Fruit fly (Drosophila melanogaster) whole organism, embryonic: Measurements from ENCODE around the gene miple1.
A peak's percentile ranks its signal among the peaks of the same experiment; 100 is the strongest.

ENCODE experiments used
- Ada2b ChIP-seq: fragments of 200-800 bp; sonication (Bioruptor generic); IDR thresholded peaks from 2 replicates; pipeline ENCODE4 v1.3.6; 2022; ENCODE audit warnings: missing biosample characterization, missing genetic modification characterization
- Asciz ChIP-seq: fragments of 200-800 bp; sonication (Bioruptor generic); optimal IDR thresholded peaks from 2 replicates; lab custom pipeline; 2017; ENCODE audit warnings: missing biosample characterization, mild to moderate bottlenecking, missing genetic modification characterization, missing genetic modification reagents
- Atf6 ChIP-seq: fragments of 200-800 bp; sonication (Bioruptor generic); IDR thresholded peaks from 2 replicates; pipeline ENCODE4 v1.3.6; 2022; ENCODE audit warnings: missing biosample characterization, missing genetic modification characterization
- BtbVII ChIP-seq: fragments of 200-800 bp; sonication (Bioruptor generic); optimal IDR thresholded peaks from 3 replicates; lab custom pipeline; 2017; ENCODE audit warnings: missing biosample characterization, mild to moderate bottlenecking, missing genetic modification characterization
- CG10147 ChIP-seq: fragments of 200-800 bp; sonication (Bioruptor generic); optimal IDR thresholded peaks from 2 replicates; lab custom pipeline; 2019; ENCODE audit warnings: missing biosample characterization, mild to moderate bottlenecking, missing genetic modification characterization, moderate library complexity
- CG10267 ChIP-seq: fragments of 200-800 bp; sonication (Bioruptor generic); optimal IDR thresholded peaks from 2 replicates; lab custom pipeline; 2018; ENCODE audit warnings: missing biosample characterization, mild to moderate bottlenecking, missing genetic modification characterization, moderate library complexity
- CG10462 ChIP-seq: fragments of 200-800 bp; sonication (Bioruptor generic); optimal IDR thresholded peaks from 2 replicates; lab custom pipeline; 2016; ENCODE audit warnings: missing biosample characterization, missing genetic modification characterization
- CG12104 ChIP-seq: fragments of 200-800 bp; sonication (Bioruptor generic); optimal IDR thresholded peaks from 3 replicates; lab custom pipeline; 2016; ENCODE audit warnings: missing biosample characterization, missing genetic modification characterization
- CG12391 ChIP-seq: fragments of 200-800 bp; sonication (Bioruptor generic); optimal IDR thresholded peaks from 3 replicates; lab custom pipeline; 2018; ENCODE audit warnings: missing biosample characterization, mild to moderate bottlenecking, missing genetic modification characterization, moderate library complexity
- CG12769 ChIP-seq: fragments of 200-800 bp; sonication (Bioruptor generic); optimal IDR thresholded peaks from 2 replicates; lab custom pipeline; 2019; ENCODE audit warnings: missing biosample characterization, mild to moderate bottlenecking, missing genetic modification characterization, moderate library complexity
- CG14710 ChIP-seq: fragments of 200-800 bp; sonication (Bioruptor generic); optimal IDR thresholded peaks from 3 replicates; lab custom pipeline; 2019; ENCODE audit warnings: missing biosample characterization, mild to moderate bottlenecking, missing genetic modification characterization, moderate library complexity
- CG1529 ChIP-seq: fragments of 200-800 bp; sonication (Bioruptor generic); optimal IDR thresholded peaks from 3 replicates; lab custom pipeline; 2018; ENCODE audit warnings: missing biosample characterization, missing genetic modification characterization
- CG17328 ChIP-seq: fragments of 200-800 bp; sonication (Bioruptor generic); IDR thresholded peaks from 2 replicates; pipeline ENCODE4 v1.3.6; 2022; ENCODE audit warnings: missing biosample characterization, missing genetic modification characterization
- CG17359 ChIP-seq: fragments of 200-800 bp; sonication (Bioruptor generic); optimal IDR thresholded peaks from 3 replicates; lab custom pipeline; 2018; ENCODE audit warnings: missing biosample characterization, mild to moderate bottlenecking, missing genetic modification characterization, moderate library complexity
- CG17829 ChIP-seq: fragments of 200-800 bp; optimal IDR thresholded peaks from 2 replicates; lab custom pipeline; 2019; ENCODE audit warnings: missing biosample characterization, mild to moderate bottlenecking, missing genetic modification characterization, moderate library complexity
- CG33213 ChIP-seq: fragments of 200-800 bp; sonication (Bioruptor generic); optimal IDR thresholded peaks from 3 replicates; lab custom pipeline; 2016; ENCODE audit warnings: missing biosample characterization, missing genetic modification characterization
- CG33557 ChIP-seq: fragments of 200-800 bp; sonication (Bioruptor generic); optimal IDR thresholded peaks from 2 replicates; lab custom pipeline; 2019; ENCODE audit warnings: missing biosample characterization, mild to moderate bottlenecking, missing genetic modification characterization, moderate library complexity
- CG3847 ChIP-seq: fragments of 200-800 bp; sonication (Bioruptor generic); IDR thresholded peaks from 2 replicates; pipeline ENCODE4 v1.3.6; 2022; ENCODE audit warnings: missing biosample characterization, missing genetic modification characterization
- CG3995 ChIP-seq: fragments of 200-800 bp; sonication (Bioruptor generic); optimal IDR thresholded peaks from 3 replicates; lab custom pipeline; 2016; ENCODE audit warnings: missing biosample characterization, missing genetic modification characterization
- CG5180 ChIP-seq: fragments of 200-800 bp; sonication (Bioruptor generic); optimal IDR thresholded peaks from 3 replicates; lab custom pipeline; 2017; ENCODE audit warnings: missing biosample characterization, missing genetic modification characterization, mild to moderate bottlenecking, moderate library complexity, missing genetic modification reagents
- CG7556 ChIP-seq: fragments of 200-800 bp; sonication (Bioruptor generic); optimal IDR thresholded peaks from 2 replicates; lab custom pipeline; 2017; ENCODE audit warnings: missing biosample characterization, mild to moderate bottlenecking, missing genetic modification characterization
- CG7928 ChIP-seq: fragments of 200-800 bp; sonication (Bioruptor generic); optimal IDR thresholded peaks from 2 replicates; lab custom pipeline; 2017; ENCODE audit warnings: missing biosample characterization, mild to moderate bottlenecking, missing genetic modification characterization
- CG8388 ChIP-seq: fragments of 200-800 bp; sonication (Bioruptor generic); optimal IDR thresholded peaks from 2 replicates; lab custom pipeline; 2019; ENCODE audit warnings: missing biosample characterization, mild to moderate bottlenecking, missing genetic modification characterization, moderate library complexity
- CG9437 ChIP-seq: fragments of 200-800 bp; sonication (Bioruptor generic); optimal IDR thresholded peaks from 2 replicates; lab custom pipeline; 2018; ENCODE audit warnings: missing biosample characterization, mild to moderate bottlenecking, missing genetic modification characterization
- CG9727 ChIP-seq: fragments of 200-800 bp; sonication (Bioruptor generic); optimal IDR thresholded peaks from 3 replicates; lab custom pipeline; 2017; ENCODE audit warnings: missing biosample characterization, mild to moderate bottlenecking, missing genetic modification characterization
- CG9797 ChIP-seq: fragments of 200-800 bp; sonication (Bioruptor generic); optimal IDR thresholded peaks from 3 replicates; lab custom pipeline; 2018; ENCODE audit warnings: missing biosample characterization, mild to moderate bottlenecking, missing genetic modification characterization
- D ChIP-seq, 2 experiments: fragments of 200-800 bp in 1 of 2; fragments of >200 bp in 1 of 2; sonication (Bioruptor generic) in 1 of 2; optimal IDR thresholded peaks; 2 replicates in 1 of 2; 3 replicates in 1 of 2; lab custom pipeline; 2017; ENCODE audit warnings: mild to moderate bottlenecking in 1 of 2, missing biosample characterization in 1 of 2, missing genetic modification characterization in 1 of 2, missing genetic modification reagents in 1 of 2
- D19A ChIP-seq: fragments of 200-800 bp; optimal IDR thresholded peaks from 3 replicates; lab custom pipeline; 2019; ENCODE audit warnings: missing biosample characterization, mild to moderate bottlenecking, missing genetic modification characterization, moderate library complexity
- Dll ChIP-seq: fragments of 200-800 bp; sonication (Bioruptor generic); IDR thresholded peaks from 4 replicates; pipeline ENCODE4 v1.3.6; 2022; ENCODE audit warnings: missing biosample characterization, missing genetic modification characterization; ENCODE audit not compliant: partially characterized antibody
- Dp ChIP-seq: fragments of 200-800 bp; sonication (Bioruptor generic); optimal IDR thresholded peaks from 2 replicates; lab custom pipeline; 2018; ENCODE audit warnings: missing biosample characterization, mild to moderate bottlenecking, missing genetic modification characterization, moderate library complexity
- Rfx ChIP-seq: fragments of 200-800 bp; sonication (Bioruptor generic); IDR thresholded peaks from 2 replicates; pipeline ENCODE4 v1.3.6; 2022; ENCODE audit warnings: missing biosample characterization, missing genetic modification characterization
- al ChIP-seq: fragments of 200-800 bp; sonication (Bioruptor generic); IDR thresholded peaks from 2 replicates; pipeline ENCODE4 v1.3.6; 2022; ENCODE audit warnings: missing biosample characterization, missing genetic modification characterization
- ara ChIP-seq: fragments of 200-800 bp; sonication (Bioruptor generic); IDR thresholded peaks from 2 replicates; pipeline ENCODE4 v1.3.6; 2022; ENCODE audit warnings: missing biosample characterization, missing genetic modification characterization
- az2 ChIP-seq: fragments of 200-800 bp; sonication (Bioruptor generic); optimal IDR thresholded peaks from 3 replicates; lab custom pipeline; 2016; ENCODE audit warnings: missing biosample characterization, missing genetic modification characterization
- cato ChIP-seq: fragments of 200-800 bp; sonication (Bioruptor generic); optimal IDR thresholded peaks from 2 replicates; lab custom pipeline; 2016; ENCODE audit warnings: missing biosample characterization, missing genetic modification characterization, borderline replicate concordance
- caup ChIP-seq: fragments of 200-800 bp; sonication (Bioruptor generic); optimal IDR thresholded peaks from 3 replicates; lab custom pipeline; 2017; ENCODE audit warnings: missing biosample characterization, mild to moderate bottlenecking, missing genetic modification characterization, moderate library complexity; ENCODE audit not compliant: severe bottlenecking
- dm ChIP-seq: fragments of 200-800 bp; sonication (Bioruptor generic); optimal IDR thresholded peaks from 3 replicates; lab custom pipeline; 2016; ENCODE audit warnings: missing biosample characterization, missing genetic modification characterization
- fd3F ChIP-seq: fragments of 200-800 bp; sonication (Bioruptor generic); optimal IDR thresholded peaks from 2 replicates; lab custom pipeline; 2018; ENCODE audit warnings: missing biosample characterization, mild to moderate bottlenecking, missing genetic modification characterization, moderate library complexity
- gcm ChIP-seq: fragments of 200-800 bp; sonication (Bioruptor generic); optimal IDR thresholded peaks from 2 replicates; lab custom pipeline; 2019; ENCODE audit warnings: missing biosample characterization, mild to moderate bottlenecking, missing genetic modification characterization, moderate library complexity
- inv ChIP-seq: fragments of 200-800 bp; sonication (Bioruptor generic); IDR thresholded peaks from 2 replicates; pipeline ENCODE4 v1.3.6; 2022; ENCODE audit warnings: missing biosample characterization, missing genetic modification characterization; ENCODE audit not compliant: partially characterized antibody
- kay ChIP-seq: fragments of 200-800 bp; sonication (Bioruptor generic); optimal IDR thresholded peaks from 2 replicates; lab custom pipeline; 2016; ENCODE audit warnings: missing biosample characterization, missing genetic modification characterization
- lola ChIP-seq, 3 experiments: fragments of >200 bp in 2 of 3; fragments of 200-800 bp in 1 of 3; sonication (Bioruptor generic) in 1 of 3; optimal IDR thresholded peaks; 2 replicates each; lab custom pipeline; 2017 to 2019; ENCODE audit warnings: missing biosample characterization in 3 of 3, missing genetic modification characterization in 3 of 3, mild to moderate bottlenecking in 1 of 3, moderate library complexity in 1 of 3
- ro ChIP-seq: fragments of 200-800 bp; sonication (Bioruptor generic); IDR thresholded peaks from 2 replicates; pipeline ENCODE4 v1.3.6; 2022; ENCODE audit warnings: missing biosample characterization, missing genetic modification characterization
- sob ChIP-seq: fragments of 200-800 bp; sonication (Bioruptor generic); IDR thresholded peaks from 2 replicates; pipeline ENCODE4 v1.3.6; 2022; ENCODE audit warnings: missing biosample characterization, missing genetic modification characterization
- stwl ChIP-seq: fragments of 200-800 bp; sonication (Bioruptor generic); optimal IDR thresholded peaks from 3 replicates; lab custom pipeline; 2018; ENCODE audit warnings: missing biosample characterization, mild to moderate bottlenecking, missing genetic modification characterization, moderate library complexity
- tin ChIP-seq: fragments of 200-800 bp; sonication (Bioruptor generic); optimal IDR thresholded peaks from 3 replicates; lab custom pipeline; 2016; ENCODE audit warnings: missing biosample characterization, missing genetic modification characterization
- zen ChIP-seq: fragments of 200-800 bp; sonication (Bioruptor generic); optimal IDR thresholded peaks from 3 replicates; lab custom pipeline; 2018; ENCODE audit warnings: missing biosample characterization, mild to moderate bottlenecking, missing genetic modification characterization, moderate library complexity

miple1 gene

DNA sequence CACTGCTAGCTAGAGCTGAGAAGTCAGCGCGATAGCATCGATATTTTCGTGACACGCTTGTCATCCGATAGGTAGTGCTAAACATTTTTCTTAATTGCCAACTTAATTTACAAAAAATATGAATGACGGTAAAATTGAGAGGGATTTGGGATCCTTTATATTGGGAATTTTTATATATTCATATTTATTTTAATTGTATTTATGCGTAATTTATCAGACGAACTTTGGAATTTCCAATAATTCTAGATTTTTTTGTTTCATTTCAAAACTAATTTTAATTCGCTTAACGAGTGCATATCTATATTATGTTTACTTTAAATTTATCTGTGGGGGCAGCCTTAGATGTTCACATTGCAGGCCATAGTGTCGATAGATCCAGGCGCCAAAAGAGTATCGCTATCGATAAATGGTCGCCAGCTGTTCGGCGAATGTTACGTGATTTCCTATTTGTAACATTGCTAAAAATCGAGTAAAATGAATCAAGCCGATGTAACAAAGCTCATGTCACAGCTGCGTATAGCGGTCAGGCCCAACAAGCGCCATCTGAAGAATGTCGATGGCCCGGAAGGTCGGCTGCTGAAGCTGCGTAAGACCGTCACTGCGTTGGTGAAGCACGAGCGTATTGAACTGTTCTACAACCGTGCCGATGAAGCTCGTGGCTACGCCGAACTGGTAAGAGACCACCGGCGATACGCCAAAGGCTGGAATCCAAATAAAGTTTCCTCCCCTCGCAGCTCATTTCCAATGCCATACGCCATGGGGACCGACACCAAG, 2.5 kb upstream of the miple1 start, which contains the start of the genes Tudor-SN and mRpL17 (continued):
- TF ChIP-seq lola (GFP tag; optimal IDR thresholded peaks at IDR 0.05; lab: Kevin White, UChicago) (peak in 1 of 3 experiments; percentile 55), ro (GFP tag; lab: Robert Waterston, UW) (no peak), CG1529 (GFP tag; lab: Kevin White, UChicago) (no peak), gcm (GFP tag; lab: Kevin White, UChicago) (no peak), CG5180 (GFP tag; lab: Kevin White, UChicago) (no peak), CG14710 (peak; percentile 93), CG9727 (GFP tag; lab: Kevin White, UChicago) (peak; percentile 63), inv (peak; percentile 98), dm (GFP tag; lab: Kevin White, UChicago) (no peak), CG7928 (GFP tag; lab: Kevin White, UChicago) (peak; percentile 17), CG33213 (GFP tag; lab: Kevin White, UChicago) (peak; percentile 54), Dp (GFP tag; lab: Kevin White, UChicago) (peak; percentile 53), CG10267 (tag; lab: Kevin White, UChicago) (peak; percentile 74), CG33557 (GFP tag; lab: Kevin White, UChicago) (peak; percentile 43), CG10462 (peak; percentile 38), CG12104 (peak; percentile 20), zen (peak; percentile 62), CG10147 (GFP tag; lab: Kevin White, UChicago) (peak; percentile 0), CG12769 (tag; lab: Kevin White, UChicago) (no peak), CG3995 (GFP tag; lab: Kevin White, UChicago) (peak; percentile 22), CG17359 (tag; lab: Kevin White, UChicago) (no peak), CG9437 (GFP tag; lab: Kevin White, UChicago) (peak; percentile 97), ara (GFP tag; lab: Robert Waterston, UW) (no peak), CG8388 (GFP tag; lab: Kevin White, UChicago) (peak; percentile 9), CG12391 (peak; percentile 79), CG17829 (peak; percentile 39), sob (GFP tag; lab: Robert Waterston, UW) (peak; percentile 48; the same call in 1 of the 2 replicates), tin (peak; percentile 30), Dll (GFP tag; lab: Robert Waterston, UW) (peak; percentile 96), stwl (peak; percentile 27), caup (GFP tag; lab: Kevin White, UChicago) (peak; percentile 12), CG3847 (GFP tag; lab: Robert Waterston, UW) (peak; percentile 59), cato (GFP tag; lab: Kevin White, UChicago) (peak; percentile 15), kay (GFP tag; lab: Kevin White, UChicago) (peak; percentile 25), BtbVII (GFP tag; lab: Kevin White, UChicago) (peak; percentile 14), CG17328 (GFP tag; lab: Robert Waterston, UW) (0 out of 2 replicates have a peak, but pooled peaks have one; percentile 27), Asciz (no peak), Rfx (GFP tag; lab: Robert Waterston, UW) (peak; percentile 66), fd3F (GFP tag; lab: Kevin White, UChicago) (no peak), CG9797 (GFP tag; lab: Kevin White, UChicago) (peak; percentile 7), D (optimal IDR thresholded peaks at IDR 0.05; lab: Kevin White, UChicago) (no peak), D (GFP tag; optimal IDR thresholded peaks at IDR 0.05; lab: Kevin White, UChicago) (no peak), D19A (tag; lab: Kevin White, UChicago) (peak; percentile 38), CG7556 (peak; percentile 34), az2 (peak; percentile 11), Atf6 (GFP tag; lab: Robert Waterston, UW) (0 out of 2 replicates have a peak, but pooled peaks have one; percentile 42), al (peak; percentile 19; the same call in 1 of the 2 replicates), Ada2b (0 out of 2 replicates have a peak, but pooled peaks have one; percentile 1)
